Fruit fly (Drosophila melanogaster) whole organism: ENCODE results near the gene CrebB.

Experiments
- CG8478 ChIP-seq: fragments of >200 bp; optimal IDR thresholded peaks from 2 replicates; lab custom pipeline; 2018; ENCODE audit warnings: inconsistent platforms
- Dll ChIP-seq: fragments of >200 bp; optimal IDR thresholded peaks from 2 replicates; lab custom pipeline; 2017
- EcR ChIP-seq, 2 experiments: fragments of >200 bp; optimal IDR thresholded peaks; 2 replicates each; lab custom pipeline; 2017; ENCODE audit warnings: missing biosample characterization in 2 of 2, missing genetic modification characterization in 2 of 2, missing genetic modification reagents in 2 of 2
- pan ChIP-seq: fragments of >200 bp; optimal IDR thresholded peaks from 2 replicates; lab custom pipeline; 2017
- psq ChIP-seq: fragments of >200 bp; optimal IDR thresholded peaks from 2 replicates; lab custom pipeline; 2017

dm6 chrX:18404150-18404631, 38.0 kb downstream of the CrebB start:
- no peak for TF ChIP-seq Dll (lab: Kevin White, UChicago)
- no peak for TF ChIP-seq CG8478
- no peak for TF ChIP-seq pan (lab: Kevin White, UChicago)
- no peak for TF ChIP-seq psq (lab: Kevin White, UChicago)
- TF ChIP-seq EcR (GFP tag; optimal IDR thresholded peaks at IDR 0.05; lab: Kevin White, UChicago): no peak
